Fruit fly (Drosophila melanogaster) whole organism, wandering third instar larva: ENCODE results near the gene Syp.

Experiments used
- Abd-B ChIP-seq: fragments of >200 bp; optimal IDR thresholded peaks from 2 replicates; lab custom pipeline; 2017; ENCODE audit warnings: missing biosample characterization, missing genetic modification characterization
- CG9705 ChIP-seq: fragments of 200-800 bp; sonication (Bioruptor generic); optimal IDR thresholded peaks from 2 replicates; lab custom pipeline; 2018; ENCODE audit warnings: missing biosample characterization, mild to moderate bottlenecking, missing genetic modification characterization
- Dfd ChIP-seq: fragments of >200 bp; optimal IDR thresholded peaks from 2 replicates; lab custom pipeline; 2017; ENCODE audit warnings: missing biosample characterization, missing genetic modification characterization
- Dif ChIP-seq: fragments of 200-275, 200-300 bp; sonication (Bioruptor generic); optimal IDR thresholded peaks from 2 replicates; lab custom pipeline; 2018; ENCODE audit warnings: missing biosample characterization, missing genetic modification characterization; ENCODE audit not compliant: partially characterized antibody
- GATAd ChIP-seq: sonication (Bioruptor generic); optimal IDR thresholded peaks from 2 replicates; lab custom pipeline; 2016; ENCODE audit warnings: missing biosample characterization, missing genetic modification characterization
- HLH106 ChIP-seq: fragments of 200-800 bp; optimal IDR thresholded peaks from 3 replicates; lab custom pipeline; 2019; ENCODE audit warnings: missing biosample characterization, mild to moderate bottlenecking, missing genetic modification characterization, moderate library complexity
- Hr78 ChIP-seq: fragments of >200 bp; optimal IDR thresholded peaks from 2 replicates; lab custom pipeline; 2017; ENCODE audit warnings: missing biosample characterization, missing genetic modification characterization
- Hr83 ChIP-seq: fragments of 200-300 bp; sonication (Bioruptor generic); optimal IDR thresholded peaks from 2 replicates; lab custom pipeline; 2016; ENCODE audit warnings: missing biosample characterization, mild to moderate bottlenecking, missing genetic modification characterization, moderate library complexity; ENCODE audit not compliant: poor library complexity, severe bottlenecking
- Jra ChIP-seq: sonication (Bioruptor generic); optimal IDR thresholded peaks from 2 replicates; lab custom pipeline; 2016; ENCODE audit warnings: missing biosample characterization, missing genetic modification characterization
- Mio ChIP-seq: sonication (Bioruptor generic); optimal IDR thresholded peaks from 2 replicates; lab custom pipeline; 2016; ENCODE audit warnings: missing biosample characterization, missing genetic modification characterization
- Myc ChIP-seq: fragments of >200 bp; optimal IDR thresholded peaks from 2 replicates; lab custom pipeline; 2017
- N ChIP-seq: fragments of >200 bp; optimal IDR thresholded peaks from 2 replicates; lab custom pipeline; 2018; ENCODE audit warnings: missing biosample characterization, missing external identifiers, missing genetic modification characterization
- OdsH ChIP-seq: fragments of 200-800 bp; sonication (Bioruptor generic); optimal IDR thresholded peaks from 2 replicates; lab custom pipeline; 2016; ENCODE audit warnings: missing biosample characterization, mild to moderate bottlenecking, missing genetic modification characterization
- Rel ChIP-seq, 2 experiments: fragments of 200-800 bp; sonication (Bioruptor generic) in 1 of 2; optimal IDR thresholded peaks; 2 replicates in 1 of 2; 3 replicates in 1 of 2; lab custom pipeline; 2016 to 2019; ENCODE audit warnings: mild to moderate bottlenecking in 2 of 2, missing biosample characterization in 2 of 2, missing genetic modification characterization in 2 of 2, moderate library complexity in 1 of 2
- Sp1 ChIP-seq: fragments of 200-800 bp; sonication (Bioruptor generic); optimal IDR thresholded peaks from 3 replicates; lab custom pipeline; 2019; ENCODE audit warnings: missing biosample characterization, mild to moderate bottlenecking, missing genetic modification characterization, moderate library complexity
- Vsx2 ChIP-seq: fragments of 200-300, 225-300 bp; sonication (Bioruptor generic); optimal IDR thresholded peaks from 2 replicates; lab custom pipeline; 2018; ENCODE audit warnings: missing biosample characterization, missing genetic modification characterization; ENCODE audit not compliant: partially characterized antibody
- brk ChIP-seq: fragments of 200-800 bp; sonication (Bioruptor generic); optimal IDR thresholded peaks from 2 replicates; lab custom pipeline; 2016; ENCODE audit warnings: missing biosample characterization, mild to moderate bottlenecking, missing genetic modification characterization
- dmrt93B ChIP-seq: fragments of 200-800 bp; sonication (Bioruptor generic); optimal IDR thresholded peaks from 2 replicates; lab custom pipeline; 2018; ENCODE audit warnings: missing biosample characterization, mild to moderate bottlenecking, missing genetic modification characterization
- ey ChIP-seq: fragments of 200-800 bp; sonication (Bioruptor generic); optimal IDR thresholded peaks from 2 replicates; lab custom pipeline; 2016; ENCODE audit warnings: missing biosample characterization, missing genetic modification characterization
- foxo ChIP-seq, 2 experiments: fragments of 200-800 bp; sonication (Bioruptor generic); optimal IDR thresholded peaks; 2 replicates in 1 of 2; 3 replicates in 1 of 2; lab custom pipeline; 2016 to 2017; ENCODE audit warnings: missing biosample characterization in 2 of 2, missing genetic modification characterization in 2 of 2
- fru ChIP-seq: fragments of 200-800 bp; sonication (Bioruptor generic); optimal IDR thresholded peaks from 3 replicates; lab custom pipeline; 2016; ENCODE audit warnings: missing biosample characterization, mild to moderate bottlenecking, missing genetic modification characterization
- h ChIP-seq: fragments of 200-800 bp; sonication (Bioruptor generic); optimal IDR thresholded peaks from 3 replicates; lab custom pipeline; 2016; ENCODE audit warnings: missing biosample characterization, mild to moderate bottlenecking, missing genetic modification characterization
- jim ChIP-seq: fragments of 175-275, 200-325 bp; sonication (Bioruptor generic); optimal IDR thresholded peaks from 2 replicates; lab custom pipeline; 2016; ENCODE audit warnings: missing biosample characterization, mild to moderate bottlenecking, missing genetic modification characterization
- lola ChIP-seq: fragments of >200 bp; optimal IDR thresholded peaks from 2 replicates; lab custom pipeline; 2017; ENCODE audit warnings: missing biosample characterization, missing genetic modification characterization
- pan ChIP-seq: fragments of >200 bp; optimal IDR thresholded peaks from 2 replicates; lab custom pipeline; 2017
- psq ChIP-seq: fragments of 200-800 bp; sonication (Bioruptor generic); optimal IDR thresholded peaks from 3 replicates; lab custom pipeline; 2017; ENCODE audit warnings: missing biosample characterization, mild to moderate bottlenecking, missing genetic modification characterization, moderate library complexity
- sage ChIP-seq: fragments of 200-800 bp; sonication (Bioruptor generic); optimal IDR thresholded peaks from 2 replicates; lab custom pipeline; 2016; ENCODE audit warnings: missing biosample characterization, mild to moderate bottlenecking, missing genetic modification characterization
- sv ChIP-seq: fragments of 200-800 bp; sonication (Bioruptor generic); optimal IDR thresholded peaks from 3 replicates; lab custom pipeline; 2016; ENCODE audit warnings: missing biosample characterization, missing genetic modification characterization
- tai ChIP-seq: sonication (Bioruptor generic); optimal IDR thresholded peaks from 2 replicates; lab custom pipeline; 2016; ENCODE audit warnings: missing biosample characterization, missing genetic modification characterization
- woc ChIP-seq: sonication (Bioruptor generic); optimal IDR thresholded peaks from 2 replicates; lab custom pipeline; 2016; ENCODE audit warnings: missing biosample characterization, mild to moderate bottlenecking, missing genetic modification characterization

The Syp gene

DNA sequence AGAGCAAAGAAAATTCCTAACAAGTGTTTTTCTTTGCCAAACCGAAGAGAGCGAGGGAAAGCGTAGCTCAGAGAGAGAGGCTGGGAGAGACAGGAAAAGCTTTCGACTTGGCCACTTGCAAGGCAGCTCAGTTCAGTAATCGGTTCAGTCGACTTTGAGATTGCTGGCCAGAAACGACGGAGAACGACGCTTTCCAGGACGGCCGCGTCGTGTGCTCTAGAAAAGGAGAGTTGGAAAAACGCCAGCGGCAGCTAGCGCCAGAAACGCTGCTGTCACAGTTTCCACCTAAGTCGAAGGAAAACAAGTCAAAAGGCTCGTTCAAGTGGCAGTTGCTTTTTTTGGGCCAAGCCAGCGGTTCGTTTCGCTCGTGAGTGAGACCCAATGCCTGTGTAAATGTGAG lies 16.6 kb upstream of the Syp start, which contains the start of gene CG42322:
CG42322 (plus strand) TSS at position 138 of the 400 bp plus-strand sequence.
- TF ChIP-seq tai = no peak
- no peak for TF ChIP-seq HLH106 (tag; lab: Kevin White, UChicago)
- TF ChIP-seq Abd-B (GFP tag; lab: Kevin White, UChicago) = no peak
- no peak for TF ChIP-seq fru (GFP tag; lab: Kevin White, UChicago)

DNA sequence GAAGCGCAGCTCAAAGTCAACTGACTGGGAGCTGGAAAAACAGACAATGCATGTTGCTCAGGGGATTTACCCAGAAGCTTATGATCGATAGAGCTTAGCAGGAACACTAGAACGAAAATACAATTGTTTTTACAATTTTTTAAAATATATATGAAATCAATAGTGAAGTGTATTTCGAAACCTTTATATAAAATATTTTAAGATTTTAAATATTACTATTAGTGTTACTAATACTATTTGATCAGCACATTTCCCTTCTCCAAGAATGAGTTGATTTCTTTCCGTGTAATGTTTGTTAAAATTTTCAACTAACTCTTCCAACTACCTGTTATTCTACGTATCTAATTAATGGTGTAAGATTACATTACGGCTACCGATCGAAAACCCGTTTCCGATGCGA lies 12.8 kb upstream of the Syp start, which contains the start of gene CG31199:
CG31199 (minus strand) TSS at position 101 of the 400 bp plus-strand sequence.
- TF ChIP-seq foxo (GFP tag; optimal IDR thresholded peaks at IDR 0.05; lab: Kevin White, UChicago) (no peak), woc (GFP tag; lab: Kevin White, UChicago) (no peak), Rel (GFP tag; optimal IDR thresholded peaks at IDR 0.05; lab: Kevin White, UChicago) (no peak), Rel (tag; optimal IDR thresholded peaks at IDR 0.05; lab: Kevin White, UChicago) (no peak)

DNA sequence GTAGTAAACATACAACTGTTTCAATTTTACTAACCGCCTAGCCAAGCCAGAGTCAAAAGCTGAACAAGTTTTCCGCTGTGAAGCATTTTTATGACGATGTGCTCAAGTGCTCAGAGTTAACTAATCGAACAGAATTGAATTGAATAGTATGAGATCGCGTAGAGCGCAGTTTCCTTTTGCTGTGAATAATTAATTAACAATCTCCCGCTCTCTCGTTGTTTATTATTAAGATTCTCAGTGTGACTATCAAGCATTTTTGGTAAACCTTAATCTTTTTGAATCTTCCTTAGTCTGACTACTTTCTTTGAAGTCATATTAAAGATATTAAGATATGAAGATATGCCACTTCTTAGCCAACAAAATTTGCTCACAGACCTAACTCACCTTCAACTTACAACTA lies 11.3 kb upstream of the Syp start, which contains the start of gene CG31200:
CG31200 (minus strand) TSS at position 101 of the 400 bp plus-strand sequence.
- TF ChIP-seq lola (GFP tag; lab: Kevin White, UChicago) (no peak), Hr78 (GFP tag; lab: Kevin White, UChicago) (no peak), dmrt93B (GFP tag; lab: Kevin White, UChicago) (no peak), psq (GFP tag; lab: Kevin White, UChicago) (no peak), sage (GFP tag; lab: Kevin White, UChicago) (no peak), h (no peak), tai (no peak), pan (lab: Kevin White, UChicago) (no peak), Rel (GFP tag; optimal IDR thresholded peaks at IDR 0.05; lab: Kevin White, UChicago) (no peak), Rel (tag; optimal IDR thresholded peaks at IDR 0.05; lab: Kevin White, UChicago) (no peak), Hr83 (GFP tag; lab: Kevin White, UChicago) (no peak), sv (GFP tag; lab: Kevin White, UChicago) (no peak), Dif (GFP tag; lab: Kevin White, UChicago) (no peak)

DNA sequence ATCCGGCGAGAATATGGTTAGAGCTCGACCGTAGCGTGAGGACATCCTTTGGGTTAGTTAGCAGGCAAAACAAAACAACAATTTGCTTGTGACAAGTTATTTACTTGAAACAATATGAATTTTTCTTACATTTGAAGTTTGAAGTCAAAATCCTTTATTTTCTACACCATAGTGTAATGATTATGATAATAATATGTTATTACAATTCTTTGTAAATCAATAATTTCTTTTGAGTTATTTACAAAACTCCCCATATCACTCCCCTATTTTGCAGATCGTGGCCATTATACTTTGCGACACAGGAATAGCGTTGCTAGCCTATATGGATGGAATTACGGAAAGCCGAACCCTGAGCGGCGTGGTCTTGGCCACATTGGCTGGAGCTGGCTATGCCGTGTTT lies 7.6 kb upstream of the Syp start, which contains the start of gene Prosalpha4T1:
Prosalpha4T1 (minus strand) TSS at position 101 of the 400 bp plus-strand sequence.
- TF ChIP-seq Vsx2 (no peak), N (no peak), jim (no peak), CG9705 (GFP tag; lab: Kevin White, UChicago) (no peak), Hr78 (GFP tag; lab: Kevin White, UChicago) (no peak), dmrt93B (GFP tag; lab: Kevin White, UChicago) (no peak), foxo (GFP tag; optimal IDR thresholded peaks at IDR 0.05; lab: Kevin White, UChicago) (no peak), Jra (no peak), Myc (lab: Kevin White, UChicago) (no peak), h (no peak), ey (GFP tag; lab: Kevin White, UChicago) (no peak), tai (no peak), Mio (GFP tag; lab: Kevin White, UChicago) (no peak), pan (lab: Kevin White, UChicago) (no peak), woc (GFP tag; lab: Kevin White, UChicago) (no peak), Sp1 (GFP tag; lab: Kevin White, UChicago) (no peak), GATAd (GFP tag; lab: Kevin White, UChicago) (no peak), OdsH (GFP tag; lab: Kevin White, UChicago) (no peak), Dif (GFP tag; lab: Kevin White, UChicago) (no peak), Abd-B (GFP tag; lab: Kevin White, UChicago) (no peak)

DNA sequence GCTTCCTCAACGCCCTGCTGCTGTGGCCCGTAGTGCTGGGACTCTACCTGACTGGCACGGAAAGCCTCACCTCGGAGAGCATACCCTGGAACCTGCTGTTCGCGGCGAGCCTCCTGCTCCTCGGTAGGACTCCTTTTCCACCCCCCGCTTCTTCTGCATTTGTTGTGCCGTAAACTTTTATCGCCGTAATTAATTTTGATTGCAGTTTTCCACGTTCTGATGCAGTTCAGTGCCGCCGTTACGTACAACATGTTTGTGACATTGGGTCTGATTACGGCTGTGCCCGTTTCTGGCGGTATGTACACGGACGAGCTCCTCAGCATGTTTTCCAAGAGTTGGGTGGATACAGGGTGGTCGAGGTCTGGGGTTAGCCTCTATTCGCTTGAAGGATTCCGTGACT lies 7.0 kb upstream of the Syp start:
- no peak for TF ChIP-seq Hr83 (GFP tag; lab: Kevin White, UChicago)
- no peak for TF ChIP-seq brk (GFP tag; lab: Kevin White, UChicago)
- no peak for TF ChIP-seq Abd-B (GFP tag; lab: Kevin White, UChicago)

DNA sequence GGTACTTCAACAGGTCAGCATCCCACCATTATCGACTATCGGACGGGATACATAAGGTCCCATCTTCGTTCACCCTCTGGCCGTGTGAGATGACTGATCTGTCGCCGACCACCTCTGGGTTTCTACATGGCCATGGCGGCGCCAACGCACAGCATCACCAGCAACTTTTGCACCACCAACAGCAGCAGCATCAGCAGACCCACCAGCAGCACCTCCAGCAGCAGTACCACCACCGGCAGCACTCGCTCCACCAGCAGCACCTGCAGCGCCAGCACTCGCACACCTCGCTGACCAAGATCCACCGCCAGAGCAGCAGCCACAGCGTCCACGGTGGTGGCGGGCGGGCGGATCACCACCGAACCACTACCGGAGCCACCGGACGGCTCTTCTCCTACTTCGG lies 1.5 kb upstream of the Syp start:
- TF ChIP-seq ey (GFP tag; lab: Kevin White, UChicago) (no peak), Dfd (GFP tag; lab: Kevin White, UChicago) (peak; percentile 71), Hr78 (GFP tag; lab: Kevin White, UChicago) (no peak), fru (GFP tag; lab: Kevin White, UChicago) (no peak), N (no peak)
